Worm (Caenorhabditis elegans): ENCODE results near the gene M01H9.4.

The M01H9.4 gene

ce11 chrIV:4469055-4469454 lies 13.7 kb downstream of the M01H9.4 start:
- TF ChIP-seq hlh-1 (tag; optimal IDR thresholded peaks at IDR 0.05) = no peak
- no peak for TF ChIP-seq zip-8 (tag; optimal IDR thresholded peaks at IDR 0.05)
- no peak for TF ChIP-seq ces-1 (GFP tag; optimal IDR thresholded peaks at IDR 0.05)

ce11 chrIV:4468046-4468727 lies 14.5 kb downstream of the M01H9.4 start:
- TF ChIP-seq ceh-83 (GFP tag; optimal IDR thresholded peaks at IDR 0.05) (peak; percentile 6), nhr-12 (tag; optimal IDR thresholded peaks at IDR 0.05) (no peak), mep-1 (tag; optimal IDR thresholded peaks at IDR 0.05) (no peak), nhr-2 (tag; optimal IDR thresholded peaks at IDR 0.05) (no peak), cnd-1 (tag; optimal IDR thresholded peaks at IDR 0.05) (no peak), lin-32 (GFP tag; optimal IDR thresholded peaks at IDR 0.05) (no peak)

ce11 chrIV:4465184-4465583 lies 17.5 kb downstream of the M01H9.4 start, which contains the start of gene M01H9.5:
Gene M01H9.5, plus strand, starts transcription at chrIV:4465484.
- TF ChIP-seq hlh-1 (tag; optimal IDR thresholded peaks at IDR 0.05) (no peak), sptf-1 (tag; optimal IDR thresholded peaks at IDR 0.05) (no peak), tbx-8 (GFP tag; optimal IDR thresholded peaks at IDR 0.05) (no peak), lsy-2 (tag; optimal IDR thresholded peaks at IDR 0.05) (no peak), pha-4 (tag; optimal IDR thresholded peaks at IDR 0.05) (no peak), lin-13 (tag; optimal IDR thresholded peaks at IDR 0.05) (no peak), ceh-43 (GFP tag; optimal IDR thresholded peaks at IDR 0.05) (no peak), M03D4.4 (tag; optimal IDR thresholded peaks at IDR 0.05) (no peak), mep-1 (tag; optimal IDR thresholded peaks at IDR 0.05) (no peak), nhr-76 (tag; optimal IDR thresholded peaks at IDR 0.05) (no peak), mls-2 (tag; optimal IDR thresholded peaks at IDR 0.05) (no peak), cnd-1 (tag; optimal IDR thresholded peaks at IDR 0.05) (no peak), lin-32 (GFP tag; optimal IDR thresholded peaks at IDR 0.05) (no peak), unc-39 (tag; optimal IDR thresholded peaks at IDR 0.05) (no peak), nhr-12 (tag; optimal IDR thresholded peaks at IDR 0.05) (no peak)

ce11 chrIV:4463132-4463531 lies 19.6 kb downstream of the M01H9.4 start, which contains the start of gene M01H9.2:
Gene M01H9.2, minus strand, starts transcription at chrIV:4463232.
- TF ChIP-seq ceh-39 (tag; optimal IDR thresholded peaks at IDR 0.05) = no peak
- TF ChIP-seq bed-3 (GFP tag; optimal IDR thresholded peaks at IDR 0.05) = no peak
- TF ChIP-seq hlh-1 (tag; optimal IDR thresholded peaks at IDR 0.05) = no peak
- no peak for TF ChIP-seq sptf-1 (tag; optimal IDR thresholded peaks at IDR 0.05)
- TF ChIP-seq sem-2 (GFP tag; optimal IDR thresholded peaks at IDR 0.05) = no peak
- TF ChIP-seq mab-5 (tag; optimal IDR thresholded peaks at IDR 0.05) = no peak
- TF ChIP-seq M03D4.4 (tag; optimal IDR thresholded peaks at IDR 0.05) = no peak
- TF ChIP-seq mls-2 (tag; optimal IDR thresholded peaks at IDR 0.05) = no peak
- no peak for TF ChIP-seq flh-1 (GFP tag; optimal IDR thresholded peaks at IDR 0.05)

ce11 chrIV:4459342-4459741 lies 23.4 kb downstream of the M01H9.4 start:
- TF ChIP-seq sem-2 (GFP tag; optimal IDR thresholded peaks at IDR 0.05) (no peak), snpc-4 (tag; optimal IDR thresholded peaks at IDR 0.05) (no peak), unc-120 (tag; optimal IDR thresholded peaks at IDR 0.05; ENCODE audit: poor library complexity, severe bottlenecking) (no peak), bed-3 (GFP tag; optimal IDR thresholded peaks at IDR 0.05) (no peak), mep-1 (tag; optimal IDR thresholded peaks at IDR 0.05) (no peak), ztf-11 (tag; optimal IDR thresholded peaks at IDR 0.05) (no peak), ceh-83 (GFP tag; optimal IDR thresholded peaks at IDR 0.05) (no peak), zip-8 (tag; optimal IDR thresholded peaks at IDR 0.05) (no peak), nhr-28 (tag; optimal IDR thresholded peaks at IDR 0.05) (no peak), nhr-2 (tag; optimal IDR thresholded peaks at IDR 0.05) (no peak), elt-3 (tag; optimal IDR thresholded peaks at IDR 0.05) (no peak), lsy-2 (tag; optimal IDR thresholded peaks at IDR 0.05) (no peak), unc-39 (tag; optimal IDR thresholded peaks at IDR 0.05) (no peak), lin-13 (tag; optimal IDR thresholded peaks at IDR 0.05) (no peak), ceh-39 (tag; optimal IDR thresholded peaks at IDR 0.05) (no peak), ham-2 (GFP tag; optimal IDR thresholded peaks at IDR 0.05) (no peak), ceh-43 (GFP tag; optimal IDR thresholded peaks at IDR 0.05) (no peak), flh-1 (GFP tag; optimal IDR thresholded peaks at IDR 0.05) (no peak), nhr-12 (tag; optimal IDR thresholded peaks at IDR 0.05) (no peak), mab-5 (tag; optimal IDR thresholded peaks at IDR 0.05) (no peak)
